Fruit fly (Drosophila melanogaster): ENCODE data around the gene AANATL7.

dm6 chrX:2546664-2547487 lies 33.9 kb upstream of the AANATL7 start:
- TF ChIP-seq CG8478 (optimal IDR thresholded peaks at IDR 0.05) (no peak), pan (optimal IDR thresholded peaks at IDR 0.05) (no peak), EcR (GFP tag; optimal IDR thresholded peaks at IDR 0.05) (no peak), usp (GFP tag; optimal IDR thresholded peaks at IDR 0.05) (no peak), Dll (optimal IDR thresholded peaks at IDR 0.05) (no peak), psq (optimal IDR thresholded peaks at IDR 0.05) (no peak)
